Fruit fly (Drosophila melanogaster) whole organism, embryonic: Measurements from ENCODE around the gene mahe.

Source experiments
- ATbp ChIP-seq: fragments of 200-800 bp; sonication (Bioruptor generic); optimal IDR thresholded peaks from 2 replicates; lab custom pipeline; 2017; ENCODE audit warnings: missing biosample characterization, mild to moderate bottlenecking, missing genetic modification characterization, missing genetic modification reagents
- BtbVII ChIP-seq: fragments of 200-800 bp; sonication (Bioruptor generic); optimal IDR thresholded peaks from 3 replicates; lab custom pipeline; 2017; ENCODE audit warnings: missing biosample characterization, mild to moderate bottlenecking, missing genetic modification characterization
- Bteb2 ChIP-seq: fragments of 200-800 bp; sonication (Bioruptor generic); optimal IDR thresholded peaks from 2 replicates; lab custom pipeline; 2016; ENCODE audit warnings: missing biosample characterization, missing genetic modification characterization
- CG10543 ChIP-seq: fragments of 200-800 bp; sonication (Bioruptor generic); optimal IDR thresholded peaks from 3 replicates; lab custom pipeline; 2017; ENCODE audit warnings: missing biosample characterization, mild to moderate bottlenecking, missing genetic modification characterization, moderate library complexity
- CG12155 ChIP-seq: fragments of 200-800 bp; sonication (Bioruptor generic); optimal IDR thresholded peaks from 3 replicates; lab custom pipeline; 2016; ENCODE audit warnings: missing biosample characterization, missing genetic modification characterization
- CG16813 ChIP-seq: fragments of 200-800 bp; sonication (Bioruptor generic); IDR thresholded peaks from 3 replicates; pipeline ENCODE4 v1.3.6; 2022; ENCODE audit warnings: missing biosample characterization, missing genetic modification characterization; ENCODE audit not compliant: partially characterized antibody
- CG17829 ChIP-seq: fragments of 200-800 bp; optimal IDR thresholded peaks from 2 replicates; lab custom pipeline; 2019; ENCODE audit warnings: missing biosample characterization, mild to moderate bottlenecking, missing genetic modification characterization, moderate library complexity
- CG18619 ChIP-seq: fragments of 200-800 bp; sonication (Bioruptor generic); optimal IDR thresholded peaks from 3 replicates; lab custom pipeline; 2017; ENCODE audit warnings: missing biosample characterization, mild to moderate bottlenecking, missing genetic modification characterization
- CG2678 ChIP-seq: fragments of 200-800 bp; sonication (Bioruptor generic); optimal IDR thresholded peaks from 3 replicates; lab custom pipeline; 2019; ENCODE audit warnings: missing biosample characterization, mild to moderate bottlenecking, missing genetic modification characterization, moderate library complexity
- CG2712 ChIP-seq: fragments of 200-800 bp; optimal IDR thresholded peaks from 3 replicates; lab custom pipeline; 2019; ENCODE audit warnings: missing biosample characterization, mild to moderate bottlenecking, missing genetic modification characterization, moderate library complexity
- CG3995 ChIP-seq: fragments of 200-800 bp; sonication (Bioruptor generic); optimal IDR thresholded peaks from 3 replicates; lab custom pipeline; 2016; ENCODE audit warnings: missing biosample characterization, missing genetic modification characterization
- CG4282 ChIP-seq: fragments of 200-800 bp; sonication (Bioruptor generic); optimal IDR thresholded peaks from 2 replicates; lab custom pipeline; 2016; ENCODE audit warnings: missing biosample characterization, missing genetic modification characterization
- CG4730 ChIP-seq: fragments of 200-800 bp; sonication (Bioruptor generic); IDR thresholded peaks from 2 replicates; pipeline ENCODE4 v1.3.6; 2022; ENCODE audit warnings: missing biosample characterization, missing genetic modification characterization
- CG7372 ChIP-seq: fragments of 200-800 bp; sonication (Bioruptor generic); IDR thresholded peaks from 2 replicates; pipeline ENCODE4 v1.3.6; 2022; ENCODE audit warnings: missing biosample characterization, missing genetic modification characterization
- CG7745 ChIP-seq: fragments of 200-800 bp; sonication (Bioruptor generic); optimal IDR thresholded peaks from 2 replicates; lab custom pipeline; 2018; ENCODE audit warnings: missing biosample characterization, mild to moderate bottlenecking, missing genetic modification characterization, moderate library complexity
- CG7963 ChIP-seq: fragments of 200-800 bp; sonication (Bioruptor generic); IDR thresholded peaks from 3 replicates; pipeline ENCODE4 v1.3.6; 2022; ENCODE audit warnings: missing biosample characterization, missing genetic modification characterization; ENCODE audit not compliant: partially characterized antibody
- E2f1 ChIP-seq: fragments of 200-800 bp; sonication (Bioruptor generic); IDR thresholded peaks from 2 replicates; pipeline ENCODE4 v1.3.6; 2022; ENCODE audit warnings: missing biosample characterization, missing genetic modification characterization
- Fer1 ChIP-seq: fragments of 200-800 bp; sonication (Bioruptor generic); optimal IDR thresholded peaks from 2 replicates; lab custom pipeline; 2017; ENCODE audit warnings: missing biosample characterization, mild to moderate bottlenecking, missing genetic modification characterization
- Fer3 ChIP-seq: fragments of 200-800 bp; sonication (Bioruptor generic); optimal IDR thresholded peaks from 2 replicates; lab custom pipeline; 2018; ENCODE audit warnings: missing biosample characterization, mild to moderate bottlenecking, missing genetic modification characterization, moderate library complexity
- HHEX ChIP-seq: fragments of 200-800 bp; sonication (Bioruptor generic); optimal IDR thresholded peaks from 3 replicates; lab custom pipeline; 2017; ENCODE audit warnings: missing biosample characterization, mild to moderate bottlenecking, missing genetic modification characterization, missing genetic modification reagents
- Hmr ChIP-seq: fragments of 200-800 bp; sonication (Bioruptor generic); optimal IDR thresholded peaks from 3 replicates; lab custom pipeline; 2017; ENCODE audit warnings: mild to moderate bottlenecking, missing biosample characterization, missing genetic modification reagents, missing genetic modification characterization
- Jarid2 ChIP-seq: fragments of 200-800 bp; sonication (Bioruptor generic); optimal IDR thresholded peaks from 3 replicates; lab custom pipeline; 2017; ENCODE audit warnings: mild to moderate bottlenecking, missing biosample characterization, missing genetic modification reagents, missing genetic modification characterization
- MBD-R2 ChIP-seq: fragments of 200-800 bp; sonication (Bioruptor generic); IDR thresholded peaks from 2 replicates; pipeline ENCODE4 v1.3.6; 2022; ENCODE audit warnings: missing biosample characterization, missing genetic modification characterization
- Med ChIP-seq: fragments of 200-800 bp; sonication (Bioruptor generic); peaks from one replicate; lab custom pipeline; 2016; ENCODE audit warnings: missing biosample characterization, missing genetic modification characterization, mild to moderate bottlenecking, inconsistent platforms, moderate library complexity
- NFAT ChIP-seq: fragments of 200-800 bp; sonication (Bioruptor generic); IDR thresholded peaks from 2 replicates; pipeline ENCODE4 v1.3.6; 2022; ENCODE audit warnings: missing biosample characterization, missing genetic modification characterization
- Neu2 ChIP-seq: fragments of 200-800 bp; sonication (Bioruptor generic); optimal IDR thresholded peaks from 3 replicates; lab custom pipeline; 2016; ENCODE audit warnings: missing biosample characterization, missing genetic modification characterization, borderline replicate concordance
- Optix ChIP-seq: fragments of 200-800 bp; sonication (Bioruptor generic); IDR thresholded peaks from 3 replicates; pipeline ENCODE4 v1.3.6; 2022; ENCODE audit warnings: missing biosample characterization, missing genetic modification characterization
- Scr ChIP-seq: fragments of 200-800 bp; sonication (Bioruptor generic); IDR thresholded peaks from 2 replicates; pipeline ENCODE4 v1.3.6; 2022; ENCODE audit warnings: missing biosample characterization, missing genetic modification characterization; ENCODE audit not compliant: partially characterized antibody
- Stat92E ChIP-seq, 3 experiments: fragments of >200 bp in 2 of 3; fragments of 200-800 bp in 1 of 3; sonication (Bioruptor generic) in 1 of 3; optimal IDR thresholded peaks; 2 replicates each; lab custom pipeline; 2017 to 2019; ENCODE audit warnings: missing biosample characterization in 3 of 3, missing genetic modification characterization in 3 of 3, mild to moderate bottlenecking in 1 of 3, moderate library complexity in 1 of 3
- aop ChIP-seq: fragments of 200-800 bp; sonication (Bioruptor generic); IDR thresholded peaks from 2 replicates; pipeline ENCODE4 v1.3.6; 2022; ENCODE audit warnings: missing biosample characterization, missing genetic modification characterization
- bigmax ChIP-seq: fragments of 200-800 bp; sonication (Bioruptor generic); optimal IDR thresholded peaks from 2 replicates; lab custom pipeline; 2018; ENCODE audit warnings: missing biosample characterization, mild to moderate bottlenecking, missing genetic modification characterization
- cato ChIP-seq: fragments of 200-800 bp; sonication (Bioruptor generic); optimal IDR thresholded peaks from 2 replicates; lab custom pipeline; 2016; ENCODE audit warnings: missing biosample characterization, missing genetic modification characterization, borderline replicate concordance
- fu2 ChIP-seq: fragments of 200-800 bp; sonication (Bioruptor generic); optimal IDR thresholded peaks from 2 replicates; lab custom pipeline; 2016; ENCODE audit warnings: missing biosample characterization, missing genetic modification characterization
- gfzf ChIP-seq: fragments of 200-800 bp; sonication (Bioruptor generic); optimal IDR thresholded peaks from 2 replicates; lab custom pipeline; 2016; ENCODE audit warnings: missing biosample characterization, mild to moderate bottlenecking, missing genetic modification characterization, moderate library complexity
- ham ChIP-seq: fragments of 200-800 bp; sonication (Bioruptor generic); IDR thresholded peaks from 2 replicates; pipeline ENCODE4 v1.3.6; 2022; ENCODE audit warnings: missing biosample characterization, missing genetic modification characterization
- kah ChIP-seq: fragments of 200-800 bp; sonication (Bioruptor generic); optimal IDR thresholded peaks from 2 replicates; lab custom pipeline; 2018; ENCODE audit warnings: missing biosample characterization, mild to moderate bottlenecking, missing genetic modification characterization
- ken ChIP-seq: fragments of 200-800 bp; sonication (Bioruptor generic); IDR thresholded peaks from 3 replicates; pipeline ENCODE4 v1.3.6; 2022; ENCODE audit warnings: missing biosample characterization, missing genetic modification characterization
- mld ChIP-seq: fragments of 200-800 bp; sonication (Bioruptor generic); IDR thresholded peaks from 3 replicates; pipeline ENCODE4 v1.3.6; 2022; ENCODE audit warnings: missing biosample characterization, missing genetic modification characterization; ENCODE audit not compliant: partially characterized antibody
- pho ChIP-seq: fragments of 200-800 bp; sonication (Bioruptor generic); optimal IDR thresholded peaks from 2 replicates; lab custom pipeline; 2016; ENCODE audit warnings: missing biosample characterization, missing genetic modification characterization
- pros ChIP-seq: fragments of 200-800 bp; sonication (Bioruptor generic); optimal IDR thresholded peaks from 3 replicates; lab custom pipeline; 2019; ENCODE audit warnings: missing biosample characterization, mild to moderate bottlenecking, missing genetic modification characterization, moderate library complexity
- ranshi ChIP-seq: fragments of 200-800 bp; sonication (Bioruptor generic); IDR thresholded peaks from 2 replicates; pipeline ENCODE4 v1.3.6; 2022; ENCODE audit warnings: missing biosample characterization, missing genetic modification characterization
- seq ChIP-seq: fragments of 200-800 bp; sonication (Bioruptor generic); IDR thresholded peaks from 2 replicates; pipeline ENCODE4 v1.3.6; 2022; ENCODE audit warnings: missing biosample characterization, missing genetic modification characterization
- sima ChIP-seq: fragments of 200-800 bp; sonication (Bioruptor generic); optimal IDR thresholded peaks from 2 replicates; lab custom pipeline; 2016; ENCODE audit warnings: missing biosample characterization, missing genetic modification characterization
- sr ChIP-seq: fragments of 200-800 bp; sonication (Bioruptor generic); IDR thresholded peaks from 3 replicates; pipeline ENCODE4 v1.3.6; 2022; ENCODE audit warnings: missing biosample characterization, missing genetic modification characterization
- ssp ChIP-seq: fragments of 200-800 bp; sonication (Bioruptor generic); IDR thresholded peaks from 2 replicates; pipeline ENCODE4 v1.3.6; 2022; ENCODE audit warnings: missing biosample characterization, missing genetic modification characterization
- stwl ChIP-seq: fragments of 200-800 bp; sonication (Bioruptor generic); optimal IDR thresholded peaks from 3 replicates; lab custom pipeline; 2018; ENCODE audit warnings: missing biosample characterization, mild to moderate bottlenecking, missing genetic modification characterization, moderate library complexity
- twi ChIP-seq: fragments of 200-800 bp; optimal IDR thresholded peaks from 2 replicates; lab custom pipeline; 2019; ENCODE audit warnings: missing biosample characterization, mild to moderate bottlenecking, missing genetic modification characterization, moderate library complexity
- tx ChIP-seq: fragments of 200-800 bp; sonication (Bioruptor generic); optimal IDR thresholded peaks from 2 replicates; lab custom pipeline; 2016; ENCODE audit warnings: missing biosample characterization, missing genetic modification characterization
- vfl ChIP-seq: fragments of 200-800 bp; sonication (Bioruptor generic); optimal IDR thresholded peaks from 2 replicates; lab custom pipeline; 2016; ENCODE audit warnings: missing biosample characterization, missing genetic modification characterization
- zf30C ChIP-seq: fragments of 200-800 bp; sonication (Bioruptor generic); optimal IDR thresholded peaks from 3 replicates; lab custom pipeline; 2018; ENCODE audit warnings: missing biosample characterization, mild to moderate bottlenecking, missing genetic modification characterization

The mahe gene

DNA sequence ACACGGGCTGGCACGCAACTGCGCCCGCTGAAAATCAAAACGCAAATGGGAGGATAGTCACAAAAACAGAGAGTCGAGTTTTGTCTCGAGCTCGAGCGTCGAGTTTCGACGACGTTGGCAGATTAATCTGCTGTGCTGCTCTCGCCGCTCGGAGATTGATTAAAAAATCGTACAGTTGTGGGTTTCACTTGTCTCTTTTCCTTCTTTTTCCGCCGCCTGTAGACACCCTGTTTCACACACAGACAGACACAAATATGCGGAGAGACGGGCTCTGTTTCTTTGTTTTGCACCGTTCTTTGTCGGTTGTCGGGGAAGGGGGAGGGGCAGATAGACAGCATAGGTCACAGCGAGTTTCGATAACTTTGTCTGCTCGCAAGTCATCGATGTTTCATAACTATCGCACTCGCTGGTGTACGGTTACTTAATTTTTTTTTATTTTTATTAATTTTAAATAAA is 15.7 kb upstream of the mahe start, which contains the start of gene orion (continued):
- peak; percentile 30 for TF ChIP-seq HHEX
- no peak for TF ChIP-seq Neu2 (GFP tag; lab: Kevin White, UChicago)
- no peak for TF ChIP-seq gfzf (GFP tag; lab: Kevin White, UChicago)
- TF ChIP-seq CG10543: peak; percentile 66
- no peak for TF ChIP-seq tx (GFP tag; lab: Kevin White, UChicago)
- no peak for TF ChIP-seq seq (GFP tag; lab: Robert Waterston, UW)
- no peak for TF ChIP-seq twi
- no peak for TF ChIP-seq ken (GFP tag; lab: Robert Waterston, UW)
- no peak for TF ChIP-seq cato (GFP tag; lab: Kevin White, UChicago)
- TF ChIP-seq Jarid2 (GFP tag; lab: Kevin White, UChicago): no peak
- TF ChIP-seq CG2678 (tag; lab: Kevin White, UChicago): no peak
- TF ChIP-seq fu2 (GFP tag; lab: Kevin White, UChicago): no peak
- no peak for TF ChIP-seq CG18619 (GFP tag; lab: Kevin White, UChicago)
- peak; percentile 61; the same call in 1 of the 3 replicates for TF ChIP-seq mld
- TF ChIP-seq ranshi (GFP tag; lab: Robert Waterston, UW): peak; percentile 48; the same call in 1 of the 2 replicates
- no peak for TF ChIP-seq ssp (GFP tag; lab: Robert Waterston, UW)
- TF ChIP-seq CG4730 (GFP tag; lab: Robert Waterston, UW): no peak
- TF ChIP-seq ham (GFP tag; lab: Robert Waterston, UW): no peak
- peak; percentile 58 for TF ChIP-seq Fer1 (GFP tag; lab: Kevin White, UChicago)
- TF ChIP-seq stwl (tag; lab: Kevin White, UChicago): peak; percentile 56
- peak; percentile 49 for TF ChIP-seq CG3995 (GFP tag; lab: Kevin White, UChicago)
- TF ChIP-seq Hmr: no peak
- peak; percentile 87 for TF ChIP-seq Med (GFP tag; lab: Kevin White, UChicago)
- no peak for TF ChIP-seq CG4282 (GFP tag; lab: Kevin White, UChicago)
- TF ChIP-seq pros: peak; percentile 79
- TF ChIP-seq MBD-R2 (GFP tag; lab: Robert Waterston, UW): peak; percentile 40; the same call in 1 of the 2 replicates
- no peak for TF ChIP-seq bigmax (GFP tag; lab: Kevin White, UChicago)
- TF ChIP-seq E2f1 (GFP tag; lab: Robert Waterston, UW): no peak
- TF ChIP-seq Scr (GFP tag; lab: Robert Waterston, UW): peak; percentile 79
- TF ChIP-seq Stat92E (GFP tag; optimal IDR thresholded peaks at IDR 0.05; lab: Kevin White, UChicago): no peak
- TF ChIP-seq aop (GFP tag; lab: Robert Waterston, UW): no peak
- TF ChIP-seq sr (GFP tag; lab: Robert Waterston, UW): no peak
- no peak for TF ChIP-seq Bteb2 (GFP tag; lab: Kevin White, UChicago)
- no peak for TF ChIP-seq NFAT (GFP tag; lab: Robert Waterston, UW)
- TF ChIP-seq sima (GFP tag; lab: Kevin White, UChicago): no peak
- peak; percentile 17; the same call in 1 of the 2 replicates for TF ChIP-seq CG7372 (GFP tag; lab: Robert Waterston, UW)
- TF ChIP-seq CG17829 (tag; lab: Kevin White, UChicago): peak; percentile 42
- peak; percentile 9 for TF ChIP-seq zf30C
- peak; percentile 39 for TF ChIP-seq BtbVII (GFP tag; lab: Kevin White, UChicago)
- TF ChIP-seq CG16813 (GFP tag; lab: Robert Waterston, UW): peak; percentile 69
- no peak for TF ChIP-seq pho
- peak; percentile 67 for TF ChIP-seq CG12155 (GFP tag; lab: Kevin White, UChicago)
- peak; percentile 53; the same call in 1 of the 3 replicates for TF ChIP-seq Optix (GFP tag; lab: Robert Waterston, UW)
- peak; percentile 26 for TF ChIP-seq CG2712
- peak; percentile 56; the same call in 2 of the 3 replicates for TF ChIP-seq CG7963
- no peak for TF ChIP-seq CG7745 (tag; lab: Kevin White, UChicago)
- no peak for TF ChIP-seq ATbp (GFP tag; lab: Kevin White, UChicago)
- TF ChIP-seq Fer3: no peak
- TF ChIP-seq vfl: no peak
- no peak for TF ChIP-seq kah (GFP tag; lab: Kevin White, UChicago)
